Worm (Caenorhabditis elegans) whole organism, L1 larva: ENCODE results near the gene abu-5.
A peak's percentile ranks its signal among the peaks of the same experiment; 100 is the strongest.
"Not testable (repeated sequence)": the region's sequence is repeated elsewhere in the genome, so short reads cannot be mapped to it uniquely, and the experiment has no call there.

ENCODE experiments used
- F16B12.6 ChIP-seq: fragments of 150-350 bp; optimal IDR thresholded peaks from 2 replicates; lab custom pipeline; 2014; ENCODE audit warnings: missing biosample characterization, missing genetic modification characterization
- Y116A8C.19 ChIP-seq: sonication (generic microtip); optimal IDR thresholded peaks from 2 replicates; lab custom pipeline; 2016; ENCODE audit warnings: missing compliant biosample characterization, missing genetic modification characterization, borderline replicate concordance
- alr-1 ChIP-seq: fragments of 200-800 bp; sonication (Bioruptor generic); optimal IDR thresholded peaks from 2 replicates; lab custom pipeline; 2018; ENCODE audit warnings: borderline replicate concordance, mild to moderate bottlenecking, missing genetic modification characterization, missing compliant biosample characterization
- ama-1 ChIP-seq: fragments of 150-350 bp; optimal IDR thresholded peaks from 2 replicates; lab custom pipeline; 2014
- ceh-63 ChIP-seq: fragments of 200-800 bp; sonication (Bioruptor generic); optimal IDR thresholded peaks from 2 replicates; lab custom pipeline; 2018; ENCODE audit warnings: mild to moderate bottlenecking, missing genetic modification characterization, missing compliant biosample characterization
- ceh-88 ChIP-seq: fragments of 200-800 bp; sonication (Bioruptor generic); IDR thresholded peaks from 2 replicates; pipeline ENCODE4 v1.3.6; 2022; ENCODE audit warnings: missing genetic modification characterization, missing compliant biosample characterization
- ceh-90 ChIP-seq: sonication (generic microtip); optimal IDR thresholded peaks from 2 replicates; lab custom pipeline; 2016; ENCODE audit warnings: missing genetic modification characterization, missing compliant biosample characterization
- egl-13 ChIP-seq: sonication (generic microtip); optimal IDR thresholded peaks from 2 replicates; lab custom pipeline; 2016; ENCODE audit warnings: missing genotype, missing genetic modification reagents, missing genetic modification characterization, missing compliant biosample characterization
- egl-27 ChIP-seq, 2 experiments: fragments of 150-350 bp in 1 of 2; sonication (generic microtip); optimal IDR thresholded peaks; 3 replicates each; lab custom pipeline; 2017 to 2018; ENCODE audit warnings: missing biosample characterization in 2 of 2, missing genetic modification characterization in 2 of 2, missing genetic modification reagents in 2 of 2
- elt-2 ChIP-seq: sonication (generic microtip); optimal IDR thresholded peaks from 2 replicates; lab custom pipeline; 2016; ENCODE audit warnings: missing genetic modification characterization, mild to moderate bottlenecking, inconsistent platforms, missing compliant biosample characterization, missing genetic modification reagents
- elt-3 ChIP-seq, 6 experiments: fragments of 150-350 bp in 1 of 6; sonication (generic microtip); optimal IDR thresholded peaks; 2 replicates each; lab custom pipeline; 2017 to 2018; ENCODE audit warnings: missing biosample characterization in 6 of 6, missing genetic modification characterization in 6 of 6, inconsistent platforms in 1 of 6
- grh-1 ChIP-seq: fragments of 200-800 bp; sonication (Bioruptor generic); IDR thresholded peaks from 2 replicates; pipeline ENCODE4 v1.3.6; 2022; ENCODE audit warnings: missing genetic modification reagents, missing genetic modification characterization, missing compliant biosample characterization
- hlh-4 ChIP-seq: sonication (generic microtip); optimal IDR thresholded peaks from 2 replicates; lab custom pipeline; 2016; ENCODE audit warnings: mild to moderate bottlenecking, missing genetic modification characterization, missing compliant biosample characterization
- hpl-2 ChIP-seq: fragments of 150-350 bp; optimal IDR thresholded peaks from 2 replicates; lab custom pipeline; 2014; ENCODE audit warnings: missing biosample characterization, missing genetic modification reagents, missing genetic modification characterization
- isw-1 ChIP-seq: fragments of 200-800 bp; sonication (Bioruptor generic); IDR thresholded peaks from 2 replicates; pipeline ENCODE4 v1.3.6; 2022; ENCODE audit warnings: missing genetic modification characterization, missing compliant biosample characterization
- lin-35 ChIP-seq, 2 experiments: fragments of 150-350 bp; optimal IDR thresholded peaks; 2 replicates each; lab custom pipeline; 2014; ENCODE audit warnings: missing biosample characterization in 2 of 2, missing genetic modification characterization in 2 of 2, missing genetic modification reagents in 2 of 2
- lsy-2 ChIP-seq, 2 experiments: fragments of 150-350 bp; optimal IDR thresholded peaks; 2 replicates each; lab custom pipeline; 2014; ENCODE audit warnings: missing biosample characterization in 2 of 2, missing genetic modification characterization in 2 of 2
- mep-1 ChIP-seq: fragments of 150-350 bp; optimal IDR thresholded peaks from 2 replicates; lab custom pipeline; 2014; ENCODE audit warnings: missing biosample characterization, missing genetic modification characterization
- nhr-20 ChIP-seq: sonication (generic microtip); optimal IDR thresholded peaks from 2 replicates; lab custom pipeline; 2016; ENCODE audit warnings: mild to moderate bottlenecking, missing genetic modification characterization, missing compliant biosample characterization
- nhr-237 ChIP-seq: fragments of 150-350 bp; optimal IDR thresholded peaks from 2 replicates; lab custom pipeline; 2014; ENCODE audit warnings: missing biosample characterization, missing genetic modification characterization
- nhr-77 ChIP-seq: fragments of 150-350 bp; optimal IDR thresholded peaks from 2 replicates; lab custom pipeline; 2014; ENCODE audit warnings: missing biosample characterization, missing genetic modification characterization
- nhr-84 ChIP-seq: sonication (generic microtip); optimal IDR thresholded peaks from 2 replicates; lab custom pipeline; 2017; ENCODE audit warnings: missing biosample characterization, missing genetic modification characterization
- pax-3 ChIP-seq: fragments of 200-800 bp; sonication (Bioruptor generic); optimal IDR thresholded peaks from 2 replicates; lab custom pipeline; 2018; ENCODE audit warnings: mild to moderate bottlenecking, missing genetic modification characterization, moderate library complexity, missing compliant biosample characterization
- sptf-1 ChIP-seq: fragments of 150-350 bp; optimal IDR thresholded peaks from 2 replicates; lab custom pipeline; 2014; ENCODE audit warnings: missing biosample characterization, missing genetic modification characterization
- swsn-7 ChIP-seq: sonication (generic microtip); optimal IDR thresholded peaks from 2 replicates; lab custom pipeline; 2016; ENCODE audit warnings: missing genetic modification characterization, missing compliant biosample characterization
- tlp-1 ChIP-seq: fragments of 150-350 bp; optimal IDR thresholded peaks from 2 replicates; lab custom pipeline; 2014; ENCODE audit warnings: missing biosample characterization, missing genetic modification characterization
- unc-130 ChIP-seq: fragments of 150-350 bp; optimal IDR thresholded peaks from 2 replicates; lab custom pipeline; 2017; ENCODE audit warnings: missing biosample characterization, missing genetic modification characterization, inconsistent platforms
- unc-30 ChIP-seq: sonication (generic microtip); optimal IDR thresholded peaks from 2 replicates; lab custom pipeline; 2017; ENCODE audit warnings: missing biosample characterization, missing genetic modification characterization
- unc-62 ChIP-seq: fragments of 150-350 bp; optimal IDR thresholded peaks from 2 replicates; lab custom pipeline; 2014; ENCODE audit warnings: missing biosample characterization, missing genetic modification reagents, missing genetic modification characterization
- unc-86 ChIP-seq: sonication (generic microtip); optimal IDR thresholded peaks from 2 replicates; lab custom pipeline; 2016; ENCODE audit warnings: missing genetic modification characterization, missing compliant biosample characterization
- unc-98 ChIP-seq: fragments of 200-800 bp; sonication (Bioruptor generic); IDR thresholded peaks from 2 replicates; pipeline ENCODE4 v1.3.6; 2022; ENCODE audit warnings: missing genetic modification characterization, missing compliant biosample characterization
- vab-15 ChIP-seq: sonication (generic microtip); optimal IDR thresholded peaks from 2 replicates; lab custom pipeline; 2017; ENCODE audit warnings: missing genotype, mild to moderate bottlenecking, missing genetic modification characterization, missing compliant biosample characterization
- xbp-1 ChIP-seq: sonication (generic microtip); optimal IDR thresholded peaks from 2 replicates; lab custom pipeline; 2016; ENCODE audit warnings: missing genetic modification characterization, missing compliant biosample characterization
- zag-1 ChIP-seq: fragments of 150-350 bp; optimal IDR thresholded peaks from 2 replicates; lab custom pipeline; 2014; ENCODE audit warnings: missing biosample characterization, missing genetic modification characterization

The abu-5 gene

ce11 chrIV:15593078-15593477 is 2.6 kb downstream of the abu-5 start:
- TF ChIP-seq elt-2 (tag; lab: Kevin White, UChicago), result peak; percentile 2
- no peak for TF ChIP-seq egl-13 (tag; lab: Kevin White, UChicago)
- no peak for TF ChIP-seq ceh-90

ce11 chrIV:15594935-15595620 is 4.6 kb downstream of the abu-5 start, which contains the start of the genes pqn-78 and pqn-79:
Gene pqn-78 (minus strand): TSS chrIV:15595035.
Gene pqn-79 (plus strand): TSS chrIV:15595570.
- TF ChIP-seq lsy-2 (tag; optimal IDR thresholded peaks at IDR 0.05; lab: Kevin White, UChicago); nhr-84 (tag; lab: Kevin White, UChicago); unc-98 (GFP tag; lab: Robert Waterston, UW): not testable (repeated sequence)

ce11 chrIV:15604194-15604593 is 13.7 kb downstream of the abu-5 start:
- TF ChIP-seq unc-86 (tag; lab: Kevin White, UChicago), result no peak
- no peak for TF ChIP-seq elt-2 (tag; lab: Kevin White, UChicago)
- TF ChIP-seq pax-3 (tag; lab: Kevin White, UChicago), result no peak

ce11 chrIV:15606396-15606795 is 15.9 kb downstream of the abu-5 start:
- TF ChIP-seq egl-27 (tag; optimal IDR thresholded peaks at IDR 0.05; lab: Kevin White, UChicago) (no peak), lsy-2 (tag; optimal IDR thresholded peaks at IDR 0.05; lab: Kevin White, UChicago) (no peak), hpl-2 (GFP tag; lab: Kevin White, UChicago) (no peak), nhr-237 (tag; lab: Kevin White, UChicago) (no peak), unc-130 (tag; lab: Kevin White, UChicago) (no peak), zag-1 (tag; lab: Kevin White, UChicago) (no peak), mep-1 (tag; lab: Kevin White, UChicago) (no peak), Y116A8C.19 (tag; lab: Kevin White, UChicago) (no peak), nhr-77 (no peak), unc-62 (GFP tag; lab: Kevin White, UChicago) (no peak), swsn-7 (tag; lab: Kevin White, UChicago) (no peak), grh-1 (no peak), vab-15 (no peak), hlh-4 (no peak), nhr-20 (tag; lab: Kevin White, UChicago) (no peak), xbp-1 (tag; lab: Kevin White, UChicago) (no peak), unc-30 (no peak)

ce11 chrIV:15613141-15613540 is 22.6 kb downstream of the abu-5 start:
- no peak for TF ChIP-seq egl-27 (tag; optimal IDR thresholded peaks at IDR 0.05; lab: Kevin White, UChicago)
- TF ChIP-seq tlp-1 (tag; lab: Kevin White, UChicago), result no peak
- TF ChIP-seq unc-98 (GFP tag; lab: Robert Waterston, UW), result no peak
- TF ChIP-seq ceh-63 (GFP tag; lab: Kevin White, UChicago), result no peak
- no peak for TF ChIP-seq F16B12.6
- TF ChIP-seq ama-1 (lab: Kevin White, UChicago), result no peak
- no peak for TF ChIP-seq isw-1

ce11 chrIV:15616971-15617370 is 26.5 kb downstream of the abu-5 start, which contains the start of gene Y105C5A.8:
Gene Y105C5A.8 (minus strand): TSS chrIV:15617071.
- no peak for TF ChIP-seq lin-35 (GFP tag; optimal IDR thresholded peaks at IDR 0.05; lab: Kevin White, UChicago)
- no peak for TF ChIP-seq alr-1 (tag; lab: Kevin White, UChicago)
- no peak for TF ChIP-seq sptf-1
- no peak for TF ChIP-seq egl-13 (tag; lab: Kevin White, UChicago)
- no peak for TF ChIP-seq ceh-88 (GFP tag; lab: Robert Waterston, UW)
- no peak for TF ChIP-seq unc-98 (GFP tag; lab: Robert Waterston, UW)
- TF ChIP-seq tlp-1 (tag; lab: Kevin White, UChicago), result no peak
- no peak for TF ChIP-seq Y116A8C.19 (tag; lab: Kevin White, UChicago)
- TF ChIP-seq elt-3 (tag; optimal IDR thresholded peaks at IDR 0.05; lab: Kevin White, UChicago), result no peak
